Worm (Caenorhabditis elegans): ENCODE results near the gene clc-18.

DNA sequence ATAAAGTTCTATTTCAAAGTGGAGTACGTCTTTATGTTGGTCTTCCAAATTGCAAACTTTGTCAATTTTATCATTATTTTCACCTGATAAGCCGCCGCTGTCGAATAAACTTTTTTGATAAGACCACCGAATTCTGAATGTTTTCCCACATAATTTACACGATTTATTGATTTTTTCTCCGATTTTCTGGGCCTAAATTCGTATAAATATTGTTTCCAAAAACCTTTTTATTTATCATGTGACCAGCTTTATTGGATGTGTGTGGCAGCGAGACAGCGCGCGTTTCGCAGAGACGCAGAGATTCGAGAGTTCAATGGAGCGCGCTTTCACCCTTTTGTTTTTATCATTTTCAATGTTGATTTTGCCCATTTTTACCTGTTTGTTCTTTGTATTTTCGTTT is 33.3 kb upstream of the clc-18 start:
- no peak for TF ChIP-seq tra-4 (tag; optimal IDR thresholded peaks at IDR 0.05)
- TF ChIP-seq ama-1 (optimal IDR thresholded peaks at IDR 0.05), result no peak
- TF ChIP-seq aly-1 (tag; optimal IDR thresholded peaks at IDR 0.05), result no peak
- no peak for TF ChIP-seq ets-7 (tag; optimal IDR thresholded peaks at IDR 0.05)
- no peak for TF ChIP-seq scrt-1 (GFP tag; IDR thresholded peaks at IDR 0.05)
- no peak for TF ChIP-seq hnd-1 (tag; optimal IDR thresholded peaks at IDR 0.05)
- TF ChIP-seq sea-1 (GFP tag; conservative IDR thresholded peaks at IDR 0.05), result no peak
- TF ChIP-seq tbx-11 (GFP tag; IDR thresholded peaks at IDR 0.05), result no peak
- no peak for TF ChIP-seq F13C5.2 (tag; optimal IDR thresholded peaks at IDR 0.05)
- no peak for TF ChIP-seq tbx-37 (GFP tag; conservative IDR thresholded peaks at IDR 0.05)
- no peak for TF ChIP-seq flt-1 (GFP tag; IDR thresholded peaks at IDR 0.05)

Data from whole organism, early embryonic.